Fruit fly (Drosophila melanogaster) whole organism, adult: ENCODE data around the gene CG32625.

ENCODE experiments used
- CG11617 ChIP-seq: fragments of 200-800 bp; sonication (Bioruptor generic); optimal IDR thresholded peaks from 2 replicates; lab custom pipeline; 2017; ENCODE audit warnings: mild to moderate bottlenecking, missing biosample characterization, missing genetic modification reagents, missing genetic modification characterization
- CG12768 ChIP-seq: fragments of 200-800 bp; sonication (Bioruptor generic); optimal IDR thresholded peaks from 2 replicates; lab custom pipeline; 2017; ENCODE audit warnings: missing biosample characterization, missing genetic modification characterization, mild to moderate bottlenecking, moderate library complexity, missing genetic modification reagents
- CG14711 ChIP-seq: fragments of 200-800 bp; sonication (Bioruptor generic); optimal IDR thresholded peaks from 2 replicates; lab custom pipeline; 2018; ENCODE audit warnings: missing biosample characterization, mild to moderate bottlenecking, missing genetic modification characterization, moderate library complexity
- CG1620 ChIP-seq: fragments of 200-800 bp; sonication (Bioruptor generic); optimal IDR thresholded peaks from 2 replicates; lab custom pipeline; 2016; ENCODE audit warnings: missing biosample characterization, missing genetic modification characterization
- CG33017 ChIP-seq: fragments of 200-800 bp; sonication (Bioruptor generic); optimal IDR thresholded peaks from 2 replicates; lab custom pipeline; 2018; ENCODE audit warnings: missing biosample characterization, mild to moderate bottlenecking, missing genetic modification characterization, moderate library complexity
- CG5204 ChIP-seq: fragments of 200-800 bp; sonication (Bioruptor generic); optimal IDR thresholded peaks from 2 replicates; lab custom pipeline; 2016; ENCODE audit warnings: missing biosample characterization, missing genetic modification characterization
- CG7045 ChIP-seq: fragments of 200-800 bp; sonication (Bioruptor generic); optimal IDR thresholded peaks from 2 replicates; lab custom pipeline; 2017; ENCODE audit warnings: missing biosample characterization, mild to moderate bottlenecking, missing genetic modification characterization
- CG7101 ChIP-seq: fragments of 200-800 bp; sonication (Bioruptor generic); optimal IDR thresholded peaks from 2 replicates; lab custom pipeline; 2018; ENCODE audit warnings: missing biosample characterization, mild to moderate bottlenecking, missing genetic modification characterization, moderate library complexity
- Clk ChIP-seq: fragments of 200-800 bp; sonication (Bioruptor generic); optimal IDR thresholded peaks from 2 replicates; lab custom pipeline; 2017; ENCODE audit warnings: missing biosample characterization, missing genetic modification characterization
- Crg-1 ChIP-seq: fragments of 200-800 bp; sonication (Bioruptor generic); optimal IDR thresholded peaks from 2 replicates; lab custom pipeline; 2016; ENCODE audit warnings: missing biosample characterization, missing genetic modification characterization
- Hr96 ChIP-seq: fragments of 200-800 bp; sonication (Bioruptor generic); optimal IDR thresholded peaks from 2 replicates; lab custom pipeline; 2016; ENCODE audit warnings: missing biosample characterization, missing genetic modification characterization
- Mnt ChIP-seq: fragments of 200-800 bp; sonication (Bioruptor generic); optimal IDR thresholded peaks from 2 replicates; lab custom pipeline; 2016; ENCODE audit warnings: missing biosample characterization, mild to moderate bottlenecking, missing genetic modification characterization
- bab1 ChIP-seq: fragments of 200-800 bp; sonication (Bioruptor generic); optimal IDR thresholded peaks from 3 replicates; lab custom pipeline; 2019; ENCODE audit warnings: missing biosample characterization, mild to moderate bottlenecking, missing genetic modification characterization, moderate library complexity
- cic ChIP-seq: fragments of 200-800 bp; sonication (Bioruptor generic); optimal IDR thresholded peaks from 2 replicates; lab custom pipeline; 2017; ENCODE audit warnings: missing biosample characterization, mild to moderate bottlenecking, missing genetic modification characterization, moderate library complexity
- cnc ChIP-seq, 2 experiments: fragments of >200 bp; optimal IDR thresholded peaks; 2 replicates each; lab custom pipeline; 2017
- kay ChIP-seq: fragments of 200-800 bp; sonication (Bioruptor generic); peaks from one replicate; lab custom pipeline; 2016; ENCODE audit warnings: missing biosample characterization, missing genetic modification characterization, borderline replicate concordance
- ovo ChIP-seq: fragments of 200-800 bp; sonication (Bioruptor generic); optimal IDR thresholded peaks from 2 replicates; lab custom pipeline; 2016; ENCODE audit warnings: missing biosample characterization, missing genetic modification characterization
- pad ChIP-seq: fragments of 200-800 bp; sonication (Bioruptor generic); optimal IDR thresholded peaks from 3 replicates; lab custom pipeline; 2017; ENCODE audit warnings: missing biosample characterization, missing genetic modification characterization, mild to moderate bottlenecking, moderate library complexity, missing genetic modification reagents
- tj ChIP-seq: fragments of 200-800 bp; sonication (Bioruptor generic); optimal IDR thresholded peaks from 3 replicates; lab custom pipeline; 2017; ENCODE audit warnings: missing biosample characterization, mild to moderate bottlenecking, missing genetic modification characterization, moderate library complexity
- toe ChIP-seq: fragments of 200-800 bp; sonication (Bioruptor generic); optimal IDR thresholded peaks from 2 replicates; lab custom pipeline; 2016; ENCODE audit warnings: missing biosample characterization, missing genetic modification characterization

Gene CG32625

DNA sequence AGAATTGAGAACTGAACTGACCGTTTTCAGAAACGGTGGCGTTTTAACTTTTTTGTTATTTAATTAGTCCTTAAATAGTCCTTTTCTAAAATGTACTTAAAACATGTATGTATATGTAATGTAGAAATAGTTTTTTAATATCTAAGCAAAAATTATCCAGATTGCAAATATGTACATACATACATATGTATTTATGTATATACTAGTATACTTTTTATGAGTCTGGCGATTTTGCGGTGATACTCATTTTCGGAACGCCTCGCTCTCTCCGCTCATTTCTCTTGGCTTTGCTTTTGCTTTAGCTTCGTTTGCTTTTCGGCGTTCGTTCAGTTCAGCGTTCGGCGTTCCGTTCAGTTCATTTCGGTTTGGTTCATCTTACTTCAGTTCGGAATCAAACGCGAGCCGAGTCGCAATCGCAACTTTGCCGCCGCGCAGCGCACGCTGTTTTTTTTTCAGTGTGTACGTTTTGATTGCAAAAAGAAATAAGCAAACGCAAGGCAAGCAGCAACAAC lies 5.8 kb upstream of the CG32625 start, which contains the start of gene rdgB:
Gene rdgB, plus strand, starts transcription at position 381 of the 512 bp plus-strand sequence.
- peak; percentile 87 for TF ChIP-seq pad (GFP tag; lab: Kevin White, UChicago)
- TF ChIP-seq CG33017, result peak; percentile 63
- peak; percentile 87 for TF ChIP-seq CG11617
- peak; percentile 87 for TF ChIP-seq Crg-1 (GFP tag; lab: Kevin White, UChicago)
- no peak for TF ChIP-seq kay
- TF ChIP-seq toe, result peak; percentile 73
- TF ChIP-seq bab1 (GFP tag; lab: Kevin White, UChicago), result peak; percentile 75
- no peak for TF ChIP-seq cnc (optimal IDR thresholded peaks at IDR 0.05; lab: Kevin White, UChicago)
- peak; percentile 56 for TF ChIP-seq cic
- peak; percentile 83 for TF ChIP-seq CG1620 (GFP tag; lab: Kevin White, UChicago)
- TF ChIP-seq Mnt, result peak; percentile 69
- TF ChIP-seq ovo (GFP tag; lab: Kevin White, UChicago), result peak; percentile 72
- TF ChIP-seq CG14711 (tag; lab: Kevin White, UChicago), result peak; percentile 78
- peak; percentile 80 for TF ChIP-seq tj (GFP tag; lab: Kevin White, UChicago)
- TF ChIP-seq Clk, result peak; percentile 35
- TF ChIP-seq CG7045, result peak; percentile 83
- peak; percentile 78 for TF ChIP-seq Hr96 (GFP tag; lab: Kevin White, UChicago)
- TF ChIP-seq CG7101, result peak; percentile 91
- peak; percentile 82 for TF ChIP-seq CG5204 (GFP tag; lab: Kevin White, UChicago)
- peak; percentile 82 for TF ChIP-seq CG12768

DNA sequence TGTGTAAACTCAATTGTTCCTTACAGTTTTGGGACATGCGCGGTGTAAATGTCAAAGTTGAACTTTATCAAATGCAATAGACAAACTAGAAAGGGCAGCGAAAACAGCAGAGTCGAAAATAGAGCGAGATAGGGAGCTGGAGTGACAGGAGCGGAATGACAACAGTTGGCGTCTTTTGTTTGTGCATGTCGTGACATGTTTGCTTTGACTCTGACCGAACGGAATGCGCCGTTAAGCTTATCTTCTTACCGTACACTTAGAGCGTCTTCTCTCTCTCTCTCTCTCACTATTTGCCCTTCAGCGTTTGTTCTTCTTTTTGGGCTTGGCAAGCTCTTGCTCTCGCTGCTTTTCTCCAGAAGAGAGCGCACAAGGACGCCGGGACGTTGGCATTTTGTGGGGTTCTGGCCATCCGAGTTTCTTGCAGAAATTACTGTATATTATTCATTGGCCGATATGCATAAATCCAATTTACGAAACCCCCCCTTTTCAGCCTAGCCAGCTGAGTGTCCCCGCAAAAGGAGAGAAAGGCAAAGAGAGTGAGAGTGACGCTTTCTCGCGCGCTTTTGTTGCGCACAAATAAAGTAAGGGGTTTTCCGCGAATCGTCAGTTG lies 5.2 kb upstream of the CG32625 start:
- TF ChIP-seq ovo (GFP tag; lab: Kevin White, UChicago), result peak; percentile 44
- no peak for TF ChIP-seq cic

DNA sequence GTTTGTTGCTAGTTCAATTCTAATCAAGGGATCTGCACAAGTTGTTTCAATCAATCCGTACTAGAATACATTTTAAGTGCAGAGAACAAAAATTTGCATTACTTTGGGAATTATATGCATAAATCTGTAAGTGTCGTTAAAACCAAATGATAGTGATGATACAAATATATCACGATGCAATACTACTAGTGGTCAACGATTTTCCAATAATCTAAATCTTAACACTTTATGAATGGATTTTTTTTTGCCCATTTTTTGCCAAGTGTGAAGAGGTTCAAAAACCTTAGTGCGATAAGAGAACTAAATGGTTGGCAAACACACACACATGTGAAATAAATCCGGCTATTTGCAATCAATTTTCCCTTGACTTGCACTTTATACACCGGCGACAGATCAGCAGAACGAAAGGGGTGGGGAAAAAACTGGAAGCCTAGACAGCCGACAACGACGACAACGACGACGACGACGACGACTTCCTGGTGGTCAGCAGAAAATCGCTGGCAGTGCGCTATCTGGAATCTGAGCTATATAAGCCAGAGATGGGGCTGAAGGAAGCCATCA lies 2.4 kb upstream of the CG32625 start, which contains the start of gene Yp3:
Gene Yp3, plus strand, starts transcription at position 558 of the 561 bp plus-strand sequence.
- TF ChIP-seq CG1620 (GFP tag; lab: Kevin White, UChicago) (no peak), CG14711 (tag; lab: Kevin White, UChicago) (peak; percentile 80), CG12768 (no peak), tj (GFP tag; lab: Kevin White, UChicago) (peak; percentile 100), pad (GFP tag; lab: Kevin White, UChicago) (peak; percentile 59), Clk (no peak), ovo (GFP tag; lab: Kevin White, UChicago) (no peak), cnc (optimal IDR thresholded peaks at IDR 0.05; lab: Kevin White, UChicago) (no peak), cic (peak; percentile 34), bab1 (GFP tag; lab: Kevin White, UChicago) (peak; percentile 15), Crg-1 (GFP tag; lab: Kevin White, UChicago) (no peak), CG7101 (peak; percentile 81), Mnt (peak; percentile 22), toe (no peak), CG5204 (GFP tag; lab: Kevin White, UChicago) (no peak), CG33017 (no peak), Hr96 (GFP tag; lab: Kevin White, UChicago) (no peak), CG11617 (peak; percentile 29), CG7045 (no peak), kay (peak; percentile 23)

DNA sequence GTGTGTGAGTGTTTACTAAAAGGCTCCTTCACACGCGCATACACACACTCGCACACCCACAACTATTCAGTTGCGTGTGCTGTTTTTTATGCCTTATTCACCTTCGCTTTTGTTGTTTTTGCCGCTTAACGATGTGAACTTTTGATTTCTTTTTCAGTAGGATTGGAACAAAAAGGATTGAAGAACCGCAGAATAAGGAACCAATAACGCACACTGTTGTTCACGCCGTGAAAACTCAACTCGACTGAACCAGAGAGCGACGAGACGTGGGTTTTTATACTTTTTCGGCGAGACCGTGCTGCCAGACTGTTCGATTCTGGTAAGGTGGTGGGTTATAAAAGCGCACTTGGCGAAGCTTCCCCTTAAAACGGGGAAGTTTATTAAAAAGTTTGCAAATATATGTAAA lies 1.5 kb downstream of the CG32625 start, which contains the start of gene Pdcd4:
Gene Pdcd4, minus strand, starts transcription at position 255 of the 406 bp plus-strand sequence.
- TF ChIP-seq CG7101 (peak; percentile 15), CG33017 (no peak), kay (no peak), toe (no peak), pad (GFP tag; lab: Kevin White, UChicago) (peak; percentile 100), Mnt (peak; percentile 70), cnc (optimal IDR thresholded peaks at IDR 0.05; lab: Kevin White, UChicago) (no peak), CG5204 (GFP tag; lab: Kevin White, UChicago) (no peak), CG12768 (no peak), CG1620 (GFP tag; lab: Kevin White, UChicago) (peak; percentile 38), tj (GFP tag; lab: Kevin White, UChicago) (no peak), Hr96 (GFP tag; lab: Kevin White, UChicago) (no peak), Crg-1 (GFP tag; lab: Kevin White, UChicago) (no peak), bab1 (GFP tag; lab: Kevin White, UChicago) (peak; percentile 69), CG11617 (peak; percentile 38)

DNA sequence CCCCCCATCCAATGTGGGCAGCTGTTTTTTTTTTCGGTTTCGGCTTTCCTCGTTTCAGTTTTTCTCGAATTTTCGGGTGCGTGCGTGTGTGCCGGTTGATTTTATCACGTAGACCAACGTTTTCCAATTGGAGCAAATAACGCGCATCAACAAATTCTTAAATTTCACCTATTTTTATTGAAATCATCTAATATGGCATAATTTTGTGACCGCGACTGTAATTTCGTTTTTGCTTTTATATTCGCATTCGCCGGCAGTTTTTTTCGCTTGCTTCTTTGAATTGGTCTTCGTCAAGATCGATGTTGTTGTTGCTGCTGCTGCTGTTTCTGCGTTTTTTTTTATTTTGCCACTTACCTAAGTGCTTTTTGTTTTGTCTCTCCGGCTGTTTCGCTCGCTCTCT lies 2.1 kb downstream of the CG32625 start:
- peak; percentile 91 for TF ChIP-seq tj (GFP tag; lab: Kevin White, UChicago)
- TF ChIP-seq ovo (GFP tag; lab: Kevin White, UChicago), result no peak
- peak; percentile 7 for TF ChIP-seq CG1620 (GFP tag; lab: Kevin White, UChicago)

DNA sequence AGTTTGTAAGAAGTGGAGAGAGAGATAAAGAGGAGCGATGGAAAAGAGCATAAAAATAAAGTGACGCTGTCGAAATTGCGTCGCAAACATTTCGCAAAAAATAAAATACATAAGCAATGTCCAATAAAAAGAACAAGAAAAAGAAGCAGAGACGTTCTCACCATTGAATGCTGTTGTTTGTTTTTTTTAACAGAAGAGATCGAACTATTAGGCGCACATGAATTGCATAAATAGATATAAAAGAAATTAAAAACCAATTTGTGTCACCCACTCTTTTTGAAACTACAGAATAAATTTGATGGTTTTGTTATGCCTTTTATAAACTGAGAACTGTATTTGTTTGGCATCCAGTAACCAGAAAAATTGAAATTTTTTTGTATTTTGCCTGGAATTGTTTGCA lies 2.9 kb downstream of the CG32625 start:
- TF ChIP-seq kay (peak; percentile 84), CG14711 (tag; lab: Kevin White, UChicago) (no peak)
